Fruit fly (Drosophila melanogaster): Measurements from ENCODE around the gene InR.

dm6 chr3R:21630226-21630857 lies 11.2 kb upstream of the InR start:
- TF ChIP-seq CG7368 (GFP tag; optimal IDR thresholded peaks at IDR 0.05) (no peak), salr (GFP tag; optimal IDR thresholded peaks at IDR 0.05) (no peak), eg (GFP tag; IDR thresholded peaks at IDR 0.05) (no peak), CG16779 (tag; optimal IDR thresholded peaks at IDR 0.05) (peak; percentile 70), Sox14 (GFP tag; optimal IDR thresholded peaks at IDR 0.05) (peak; percentile 14), CG6276 (GFP tag; optimal IDR thresholded peaks at IDR 0.05) (peak; percentile 64), Blimp-1 (GFP tag; optimal IDR thresholded peaks at IDR 0.05) (peak; percentile 90), Sox102F (GFP tag; optimal IDR thresholded peaks at IDR 0.05) (peak; percentile 48), Hr39 (GFP tag; optimal IDR thresholded peaks at IDR 0.05) (no peak), CG6854 (GFP tag; optimal IDR thresholded peaks at IDR 0.05) (peak; percentile 52), CG10669 (GFP tag; optimal IDR thresholded peaks at IDR 0.05) (no peak)

Data from whole organism, prepupa.